Worm (Caenorhabditis elegans): ENCODE results near the gene M04G7.1.

DNA sequence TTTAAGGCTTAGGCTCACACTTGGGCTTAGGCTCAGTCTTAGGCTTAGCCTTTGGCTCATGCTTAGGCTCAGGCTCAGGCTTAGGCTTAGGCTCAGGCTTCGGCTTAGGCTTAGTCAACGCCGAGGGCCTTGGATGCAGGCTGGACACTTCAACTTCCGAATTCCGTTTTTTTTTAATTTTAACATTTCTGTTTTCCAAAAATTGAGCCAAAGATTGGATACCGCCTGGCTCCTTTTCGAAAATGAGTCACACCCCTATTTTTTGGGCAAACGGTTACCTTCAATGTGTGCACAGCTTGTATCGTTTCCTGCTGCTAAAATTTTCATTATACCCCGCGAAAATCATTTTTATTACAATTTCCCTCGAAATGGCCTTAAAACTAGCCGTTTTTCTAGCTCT lies at the start of gene M04G7.1:
- TF ChIP-seq dao-5 (tag; optimal IDR thresholded peaks at IDR 0.05) (no peak), W03F9.2 (tag; optimal IDR thresholded peaks at IDR 0.05) (no peak), him-1 (tag; optimal IDR thresholded peaks at IDR 0.05) (no peak)

All from whole organism, L4/young adult.